Worm (Caenorhabditis elegans) whole organism, midembryonic: ENCODE measurements around the gene C24B9.3.

Source experiments
- T22C8.4 ChIP-seq: fragments of 200-800 bp; sonication (Bioruptor generic); IDR thresholded peaks from 2 replicates; pipeline ENCODE4 v1.3.6; 2022; ENCODE audit warnings: missing genetic modification characterization, missing compliant biosample characterization
- cog-1 ChIP-seq: sonication (generic microtip); optimal IDR thresholded peaks from 2 replicates; lab custom pipeline; 2016; ENCODE audit warnings: missing genetic modification characterization, missing compliant biosample characterization
- tab-1 ChIP-seq: fragments of 200-800 bp; sonication (Bioruptor generic); IDR thresholded peaks from 2 replicates; pipeline ENCODE4 v1.3.6; 2022; ENCODE audit warnings: missing genetic modification characterization, missing compliant biosample characterization

- TF ChIP-seq tab-1 (GFP tag; lab: Robert Waterston, UW) (no peak), T22C8.4 (GFP tag; lab: Robert Waterston, UW) (no peak), cog-1 (tag; lab: Kevin White, UChicago) (no peak)
Measured at ce11 chrV:2690948-2691347, 20.5 kb downstream of the C24B9.3 start.
